Worm (Caenorhabditis elegans) whole organism, L3 larva: Measurements from ENCODE around the gene srlf-1.

Experiments
- ZK546.5 ChIP-seq: sonication (generic microtip); optimal IDR thresholded peaks from 2 replicates; lab custom pipeline; 2017; ENCODE audit warnings: missing biosample characterization, missing genetic modification characterization
- elt-3 ChIP-seq, 3 experiments: fragments of 150-350 bp in 1 of 3; sonication (generic microtip) in 2 of 3; optimal IDR thresholded peaks; 2 replicates in 2 of 3; 4 replicates in 1 of 3; lab custom pipeline; 2014 to 2017; ENCODE audit warnings: missing biosample characterization in 3 of 3, missing genetic modification characterization in 3 of 3
- fkh-2 ChIP-seq: fragments of 150-350 bp; optimal IDR thresholded peaks from 2 replicates; lab custom pipeline; 2014; ENCODE audit warnings: missing biosample characterization, missing genetic modification reagents, missing genetic modification characterization
- fos-1 ChIP-seq: fragments of 150-350 bp; optimal IDR thresholded peaks from 2 replicates; lab custom pipeline; 2014; ENCODE audit warnings: missing biosample characterization, missing genetic modification characterization
- jun-1 ChIP-seq: fragments of 150-350 bp; optimal IDR thresholded peaks from 2 replicates; lab custom pipeline; 2014; ENCODE audit warnings: missing biosample characterization, missing genetic modification reagents, missing genetic modification characterization
- nfya-1 ChIP-seq: sonication (generic microtip); optimal IDR thresholded peaks from 2 replicates; lab custom pipeline; 2017; ENCODE audit warnings: missing genetic modification characterization, mild to moderate bottlenecking, missing compliant biosample characterization, antibody characterized with exemption, moderate library complexity; ENCODE audit not compliant: insufficient read depth

ce11 chrII:7803174-7803573 lies 12.8 kb downstream of the srlf-1 start:
- no peak for TF ChIP-seq fkh-2 (tag; lab: Kevin White, UChicago)
- no peak for TF ChIP-seq ZK546.5 (tag; lab: Kevin White, UChicago)
- TF ChIP-seq elt-3 (tag; optimal IDR thresholded peaks at IDR 0.05; lab: Kevin White, UChicago): no peak
- no peak for TF ChIP-seq jun-1 (tag; lab: Kevin White, UChicago)
- TF ChIP-seq nfya-1 (tag; lab: Kevin White, UChicago): no peak
- no peak for TF ChIP-seq fos-1
